Worm (Caenorhabditis elegans) whole organism, young adult: Measurements from ENCODE around the gene tag-196.

Experiments
- D2030.7 ChIP-seq: fragments of 200-800 bp; sonication (Bioruptor generic); IDR thresholded peaks from 2 replicates; pipeline ENCODE4 v1.3.6; 2022; ENCODE audit warnings: missing genetic modification reagents, missing genetic modification characterization, missing compliant biosample characterization
- F10E7.11 ChIP-seq: sonication (generic microtip); optimal IDR thresholded peaks from 2 replicates; lab custom pipeline; 2017; ENCODE audit warnings: mild to moderate bottlenecking, missing genetic modification characterization, moderate library complexity, missing compliant biosample characterization
- F22D6.2 ChIP-seq: sonication (generic microtip); optimal IDR thresholded peaks from 2 replicates; lab custom pipeline; 2016; ENCODE audit warnings: mild to moderate bottlenecking, missing genetic modification characterization, missing compliant biosample characterization
- F55B11.4 ChIP-seq: sonication (generic microtip); optimal IDR thresholded peaks from 2 replicates; lab custom pipeline; 2016; ENCODE audit warnings: missing compliant biosample characterization, missing genetic modification characterization, borderline replicate concordance; ENCODE audit not compliant: insufficient read depth
- T07F8.4 ChIP-seq: sonication (generic microtip); optimal IDR thresholded peaks from 2 replicates; lab custom pipeline; 2016; ENCODE audit warnings: mild to moderate bottlenecking, missing genetic modification characterization, moderate library complexity, missing compliant biosample characterization
- Y53G8AR.9 ChIP-seq: fragments of 200-800 bp; sonication (Bioruptor generic); conservative IDR thresholded peaks from 2 replicates; pipeline ENCODE4 v1.3.6; 2022; ENCODE audit warnings: missing genetic modification reagents, missing genetic modification characterization, missing compliant biosample characterization
- Y56A3A.18 ChIP-seq: fragments of 200-800 bp; sonication (Bioruptor generic); IDR thresholded peaks from 2 replicates; pipeline ENCODE4 v1.3.6; 2022; ENCODE audit warnings: missing genetic modification reagents, missing genetic modification characterization, missing compliant biosample characterization
- atf-7 ChIP-seq: sonication (generic microtip); optimal IDR thresholded peaks from 2 replicates; lab custom pipeline; 2017; ENCODE audit warnings: mild to moderate bottlenecking, missing genetic modification characterization, missing compliant biosample characterization
- bed-1 ChIP-seq: fragments of 200-800 bp; sonication (Bioruptor generic); IDR thresholded peaks from 2 replicates; pipeline ENCODE4 v1.3.6; 2022; ENCODE audit warnings: missing genetic modification reagents, missing genetic modification characterization, missing compliant biosample characterization
- bed-2 ChIP-seq: fragments of 200-800 bp; sonication (Bioruptor generic); IDR thresholded peaks from 2 replicates; pipeline ENCODE4 v1.3.6; 2022; ENCODE audit warnings: missing genetic modification reagents, missing genetic modification characterization, missing compliant biosample characterization
- ccch-3 ChIP-seq: fragments of 200-800 bp; sonication (Bioruptor generic); optimal IDR thresholded peaks from 2 replicates; lab custom pipeline; 2018; ENCODE audit warnings: mild to moderate bottlenecking, missing genetic modification characterization, missing compliant biosample characterization
- cebp-1 ChIP-seq, 2 experiments: fragments of 200-800 bp in 1 of 2; sonication (Bioruptor generic) in 1 of 2; sonication (generic microtip) in 1 of 2; IDR thresholded peaks in 1 of 2; optimal IDR thresholded peaks in 1 of 2; 2 replicates each; pipeline versions ENCODE4 v1.3.6 to Lab custom; 2017 to 2022; ENCODE audit warnings: missing compliant biosample characterization in 2 of 2, missing genetic modification characterization in 2 of 2, mild to moderate bottlenecking in 1 of 2, missing genetic modification reagents in 1 of 2, moderate library complexity in 1 of 2
- cebp-2 ChIP-seq: fragments of 200-800 bp; sonication (Bioruptor generic); IDR thresholded peaks from 2 replicates; pipeline ENCODE4 v1.3.6; 2022; ENCODE audit warnings: missing genetic modification characterization, missing compliant biosample characterization
- ceh-58 ChIP-seq: fragments of 200-800 bp; sonication (Bioruptor generic); IDR thresholded peaks from 2 replicates; pipeline ENCODE4 v1.3.6; 2022; ENCODE audit warnings: missing genetic modification characterization, missing compliant biosample characterization
- chd-7 ChIP-seq: sonication (generic microtip); optimal IDR thresholded peaks from 2 replicates; lab custom pipeline; 2016; ENCODE audit warnings: mild to moderate bottlenecking, missing genetic modification characterization, moderate library complexity, missing compliant biosample characterization
- efl-1 ChIP-seq: fragments of 150-350 bp; optimal IDR thresholded peaks from 2 replicates; lab custom pipeline; 2014; ENCODE audit warnings: missing biosample characterization, missing genetic modification reagents, missing genetic modification characterization
- egl-18 ChIP-seq: fragments of 200-800 bp; sonication (Bioruptor generic); IDR thresholded peaks from 2 replicates; pipeline ENCODE4 v1.3.6; 2022; ENCODE audit warnings: missing genetic modification reagents, missing genetic modification characterization, missing compliant biosample characterization
- ekl-4 ChIP-seq: fragments of 200-800 bp; sonication (Bioruptor generic); IDR thresholded peaks from 2 replicates; pipeline ENCODE4 v1.3.6; 2022; ENCODE audit warnings: missing genetic modification reagents, missing genetic modification characterization, missing compliant biosample characterization
- fkh-3 ChIP-seq: sonication (generic microtip); optimal IDR thresholded peaks from 2 replicates; lab custom pipeline; 2016; ENCODE audit warnings: mild to moderate bottlenecking, missing genetic modification characterization, missing compliant biosample characterization
- lin-54 ChIP-seq: fragments of 200-800 bp; sonication (Bioruptor generic); optimal IDR thresholded peaks from 2 replicates; lab custom pipeline; 2018; ENCODE audit warnings: mild to moderate bottlenecking, missing genetic modification characterization, missing compliant biosample characterization
- lsl-1 ChIP-seq: fragments of 200-800 bp; sonication (Bioruptor generic); optimal IDR thresholded peaks from 2 replicates; lab custom pipeline; 2018; ENCODE audit warnings: mild to moderate bottlenecking, missing genetic modification characterization, moderate library complexity, missing compliant biosample characterization
- madf-8 ChIP-seq: fragments of 200-800 bp; sonication (Bioruptor generic); conservative IDR thresholded peaks from 2 replicates; pipeline ENCODE4 v1.3.6; 2022; ENCODE audit warnings: missing genetic modification reagents, missing genetic modification characterization, missing compliant biosample characterization
- mes-4 ChIP-seq: sonication (generic microtip); optimal IDR thresholded peaks from 2 replicates; lab custom pipeline; 2016; ENCODE audit warnings: missing genotype, missing genetic modification characterization, missing compliant biosample characterization
- mxl-1 ChIP-seq: sonication (generic microtip); optimal IDR thresholded peaks from 2 replicates; lab custom pipeline; 2016; ENCODE audit warnings: missing genetic modification characterization, missing compliant biosample characterization
- nfya-2 ChIP-seq: fragments of 200-800 bp; sonication (Bioruptor generic); IDR thresholded peaks from 2 replicates; pipeline ENCODE4 v1.3.6; 2022; ENCODE audit warnings: missing genetic modification reagents, missing genetic modification characterization, missing compliant biosample characterization
- nhr-27 ChIP-seq: fragments of 200-800 bp; sonication (Bioruptor generic); optimal IDR thresholded peaks from 2 replicates; lab custom pipeline; 2018; ENCODE audit warnings: mild to moderate bottlenecking, missing genetic modification characterization, moderate library complexity, missing compliant biosample characterization
- rcor-1 ChIP-seq: fragments of 200-800 bp; sonication (Bioruptor generic); IDR thresholded peaks from 2 replicates; pipeline ENCODE4 v1.3.6; 2022; ENCODE audit warnings: missing genetic modification reagents, missing genetic modification characterization, missing compliant biosample characterization
- snpc-1.1 ChIP-seq: sonication (generic microtip); optimal IDR thresholded peaks from 2 replicates; lab custom pipeline; 2017; ENCODE audit warnings: missing genetic modification characterization, mild to moderate bottlenecking, missing compliant biosample characterization, antibody characterized with exemption, moderate library complexity, missing genotype, missing genetic modification reagents; ENCODE audit not compliant: insufficient read depth
- somi-1 ChIP-seq: fragments of 200-800 bp; sonication (Bioruptor generic); optimal IDR thresholded peaks from 2 replicates; lab custom pipeline; 2018; ENCODE audit warnings: mild to moderate bottlenecking, missing genetic modification characterization, missing compliant biosample characterization
- tlf-1 ChIP-seq: fragments of 200-800 bp; sonication (Bioruptor generic); optimal IDR thresholded peaks from 2 replicates; lab custom pipeline; 2018; ENCODE audit warnings: mild to moderate bottlenecking, missing genetic modification characterization, missing compliant biosample characterization
- xnd-1 ChIP-seq: sonication (generic microtip); optimal IDR thresholded peaks from 2 replicates; lab custom pipeline; 2016; ENCODE audit warnings: missing genotype, missing genetic modification reagents, missing genetic modification characterization, missing compliant biosample characterization
- zfh-2 ChIP-seq: fragments of 200-800 bp; sonication (Bioruptor generic); conservative IDR thresholded peaks from 2 replicates; pipeline ENCODE4 v1.3.6; 2022; ENCODE audit warnings: missing genetic modification reagents, missing genetic modification characterization, missing compliant biosample characterization
- ztf-18 ChIP-seq: sonication (generic microtip); optimal IDR thresholded peaks from 2 replicates; lab custom pipeline; 2016; ENCODE audit warnings: missing genotype, mild to moderate bottlenecking, missing genetic modification characterization, missing compliant biosample characterization

Gene tag-196

DNA sequence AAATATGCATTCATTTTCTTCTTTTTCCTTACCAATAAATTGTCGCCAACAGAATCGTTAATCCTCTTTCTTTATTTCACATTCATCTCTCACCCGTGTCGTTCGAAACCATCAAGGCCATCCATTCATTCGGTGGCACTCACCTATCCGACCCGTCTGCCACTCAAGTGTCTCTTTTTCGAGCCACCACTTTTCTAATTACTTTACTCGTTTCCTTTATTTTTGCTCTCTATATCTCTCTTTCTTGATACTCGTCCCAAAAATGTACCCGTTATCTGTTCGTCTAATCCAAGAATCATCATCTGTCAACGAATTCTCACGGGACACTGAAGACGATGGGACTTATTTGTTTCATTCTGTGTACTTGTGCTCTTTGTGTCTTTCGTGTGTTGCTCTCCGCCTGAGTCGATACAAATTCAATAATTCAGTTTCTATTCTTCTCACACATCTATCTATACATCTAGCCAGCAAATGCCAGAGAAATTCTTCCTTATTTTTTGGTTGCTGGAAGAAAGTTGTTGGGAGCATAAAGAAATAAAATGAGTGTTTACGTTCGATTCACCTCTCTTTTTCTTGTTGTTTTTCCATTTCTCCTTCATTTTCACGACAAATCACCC is 1.9 kb upstream of the tag-196 start:
- TF ChIP-seq cebp-2 (GFP tag; lab: Robert Waterston, UW): no peak
- no peak for TF ChIP-seq lsl-1 (GFP tag; lab: Kevin White, UChicago)
- no peak for TF ChIP-seq ztf-18 (tag; lab: Kevin White, UChicago)
- TF ChIP-seq rcor-1: no peak
- TF ChIP-seq Y53G8AR.9: no peak
- TF ChIP-seq lin-54 (GFP tag; lab: Kevin White, UChicago): no peak

DNA sequence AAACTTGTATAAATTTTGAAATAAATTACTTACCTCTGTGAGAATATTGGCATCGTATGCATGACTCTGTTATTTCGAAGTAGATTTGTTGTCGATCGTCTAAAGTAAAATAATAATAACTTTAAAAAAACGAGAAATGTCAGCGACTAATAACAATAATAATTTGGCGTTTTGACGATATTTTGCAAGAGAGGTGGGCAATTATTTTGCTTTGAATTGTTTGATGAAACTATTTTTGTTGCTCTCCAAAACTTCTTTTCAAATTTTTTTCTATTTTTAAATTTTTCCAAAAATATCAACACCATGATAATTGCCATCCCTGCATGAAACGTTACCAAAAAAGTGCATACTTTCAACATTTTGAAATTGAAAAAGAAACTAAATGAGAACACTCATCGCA is 4.5 kb downstream of the tag-196 start, which contains the start of gene F41E6.7:
TSS of gene F41E6.7 (minus strand) at position 101 of the 400 bp plus-strand sequence.
- TF ChIP-seq ztf-18 (tag; lab: Kevin White, UChicago) (no peak), xnd-1 (tag; lab: Kevin White, UChicago) (no peak), mxl-1 (no peak), T07F8.4 (tag; lab: Kevin White, UChicago) (no peak), somi-1 (GFP tag; lab: Kevin White, UChicago) (no peak), nhr-27 (no peak), Y56A3A.18 (GFP tag; lab: Robert Waterston, UW) (no peak), F10E7.11 (tag; lab: Kevin White, UChicago) (no peak), F55B11.4 (tag; lab: Kevin White, UChicago) (no peak), egl-18 (GFP tag; lab: Robert Waterston, UW) (no peak), zfh-2 (GFP tag; lab: Robert Waterston, UW) (no peak), bed-1 (GFP tag; lab: Robert Waterston, UW) (no peak), bed-2 (no peak), madf-8 (GFP tag; lab: Robert Waterston, UW) (no peak), F22D6.2 (tag; lab: Kevin White, UChicago) (no peak)

DNA sequence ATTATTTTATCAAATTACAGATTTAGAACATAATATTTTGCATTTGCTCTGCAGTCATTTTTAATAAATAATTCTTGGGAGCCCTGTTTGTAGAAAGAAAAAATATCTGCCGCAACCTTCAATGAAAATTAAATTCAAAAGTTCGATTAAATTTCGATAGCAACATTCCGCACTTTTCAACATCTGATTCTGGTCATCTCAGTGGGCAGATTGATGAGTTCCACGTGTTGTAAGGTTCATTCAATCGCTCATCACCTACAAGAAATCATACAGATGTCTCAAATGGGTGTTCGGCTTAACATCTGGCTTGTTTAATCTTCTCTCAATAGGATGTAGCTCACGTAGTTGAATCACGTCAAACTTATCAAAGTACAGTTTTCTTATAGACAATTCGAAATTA is 5.2 kb downstream of the tag-196 start:
- TF ChIP-seq ztf-18 (tag; lab: Kevin White, UChicago) (no peak), fkh-3 (tag; lab: Kevin White, UChicago) (no peak), ekl-4 (no peak), nfya-2 (GFP tag; lab: Robert Waterston, UW) (no peak), snpc-1.1 (no peak), chd-7 (no peak), atf-7 (tag; lab: Kevin White, UChicago) (no peak), tlf-1 (no peak), efl-1 (no peak), ccch-3 (GFP tag; lab: Kevin White, UChicago) (no peak)

DNA sequence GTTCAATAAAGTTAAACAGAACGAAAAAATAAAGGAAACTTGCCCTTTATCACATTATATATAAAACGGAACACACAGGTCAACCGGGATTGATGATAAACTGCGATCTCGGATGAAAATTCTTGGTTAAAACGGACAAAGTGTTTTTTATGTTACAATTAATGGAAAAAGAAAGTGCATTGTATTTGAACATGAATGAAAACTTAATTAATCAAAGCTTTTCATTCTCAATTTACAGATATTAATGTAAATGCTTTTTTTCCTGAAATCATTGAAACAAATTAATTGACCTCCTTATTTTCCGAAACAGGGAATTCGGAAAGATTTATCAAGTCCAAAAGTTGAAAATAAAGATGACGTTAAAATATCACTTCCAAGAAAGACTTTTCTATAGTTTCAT is 6.7 kb downstream of the tag-196 start, which contains the start of gene F41E6.8:
TSS of gene F41E6.8 (minus strand) at position 101 of the 400 bp plus-strand sequence.
- TF ChIP-seq mes-4 (tag; lab: Kevin White, UChicago): no peak
- TF ChIP-seq D2030.7 (GFP tag; lab: Robert Waterston, UW): no peak
- TF ChIP-seq cebp-1 (GFP tag; IDR thresholded peaks at IDR 0.05; lab: Robert Waterston, UW): no peak
- TF ChIP-seq cebp-1 (tag; optimal IDR thresholded peaks at IDR 0.05; lab: Kevin White, UChicago): no peak
- no peak for TF ChIP-seq ceh-58 (GFP tag; lab: Robert Waterston, UW)
